Worm (Caenorhabditis elegans): ENCODE measurements around the gene F53F4.15.

F53F4.15 gene

DNA sequence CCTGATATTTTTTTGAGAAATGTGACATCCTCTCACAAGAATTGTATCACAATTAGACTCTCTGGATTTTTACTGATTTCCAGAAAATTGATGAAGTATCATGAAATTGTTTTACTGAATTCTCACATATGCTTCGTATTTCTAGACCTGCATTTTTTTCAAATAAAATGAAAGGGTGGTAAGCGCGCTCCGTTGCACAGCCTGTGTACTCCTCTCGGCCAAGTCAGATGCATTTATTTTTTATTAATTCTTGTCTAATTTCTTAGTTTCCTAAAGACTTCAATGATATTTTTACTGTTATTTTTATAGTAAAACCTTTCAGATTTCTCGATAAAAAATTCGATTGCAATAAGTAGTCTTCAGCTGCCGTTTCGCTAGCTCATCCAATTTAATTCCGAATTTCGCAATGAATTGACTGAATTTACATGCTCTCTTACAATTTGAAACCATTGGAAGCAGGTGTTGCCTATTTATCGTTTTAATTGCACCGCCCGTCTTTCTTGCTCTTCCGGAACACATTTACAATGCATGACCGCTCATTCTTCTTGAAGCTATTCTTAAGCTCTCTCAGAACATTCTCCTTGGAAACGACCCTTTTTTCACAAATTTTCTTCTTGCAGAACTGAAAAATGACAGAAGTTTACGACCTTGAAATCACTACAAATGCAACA is 29.1 kb upstream of the F53F4.15 start, which contains the start of gene tbcb-1:
TSS of gene tbcb-1 (plus strand) at position 621 of the 671 bp plus-strand sequence.
- TF ChIP-seq flt-1 (GFP tag; IDR thresholded peaks at IDR 0.05) (no peak), T22C8.4 (GFP tag; IDR thresholded peaks at IDR 0.05) (no peak), klf-2 (GFP tag; conservative IDR thresholded peaks at IDR 0.05) (no peak), ztf-29 (GFP tag; IDR thresholded peaks at IDR 0.05) (no peak), tab-1 (GFP tag; IDR thresholded peaks at IDR 0.05) (no peak), ref-1 (GFP tag; conservative IDR thresholded peaks at IDR 0.05) (no peak), med-1 (GFP tag; optimal IDR thresholded peaks at IDR 0.05; ENCODE audit: insufficient read depth) (no peak), ztf-23 (GFP tag; IDR thresholded peaks at IDR 0.05) (no peak), cog-1 (tag; optimal IDR thresholded peaks at IDR 0.05) (no peak)

DNA sequence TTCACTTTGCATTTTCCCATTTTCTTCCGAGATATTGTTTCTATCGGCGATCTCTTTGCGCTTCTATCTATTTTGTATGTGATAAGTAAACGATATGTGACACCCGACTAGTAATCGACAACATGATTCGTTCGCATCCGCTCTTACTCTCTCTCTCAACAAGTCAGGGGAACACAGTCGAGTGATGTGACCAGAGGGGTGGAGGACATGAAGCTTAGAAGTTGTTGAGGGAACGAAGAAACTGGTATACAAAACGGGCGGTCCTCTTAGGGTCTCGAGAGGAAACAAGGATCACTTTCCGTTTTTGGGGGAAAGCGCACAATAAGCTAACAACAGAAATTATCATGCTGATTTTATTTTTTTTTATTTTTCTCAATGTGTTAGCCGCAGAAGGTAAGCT is 27.7 kb upstream of the F53F4.15 start, which contains the start of gene F53F4.4:
TSS of gene F53F4.4 (plus strand) at position 301 of the 400 bp plus-strand sequence.
- no peak for TF ChIP-seq flt-1 (GFP tag; IDR thresholded peaks at IDR 0.05)
- no peak for TF ChIP-seq cog-1 (tag; optimal IDR thresholded peaks at IDR 0.05)
- TF ChIP-seq med-1 (GFP tag; optimal IDR thresholded peaks at IDR 0.05; ENCODE audit: insufficient read depth), result no peak
- TF ChIP-seq klf-2 (GFP tag; conservative IDR thresholded peaks at IDR 0.05), result no peak
- TF ChIP-seq T22C8.4 (GFP tag; IDR thresholded peaks at IDR 0.05), result no peak
- TF ChIP-seq ref-1 (GFP tag; conservative IDR thresholded peaks at IDR 0.05), result no peak
- no peak for TF ChIP-seq tab-1 (GFP tag; IDR thresholded peaks at IDR 0.05)

DNA sequence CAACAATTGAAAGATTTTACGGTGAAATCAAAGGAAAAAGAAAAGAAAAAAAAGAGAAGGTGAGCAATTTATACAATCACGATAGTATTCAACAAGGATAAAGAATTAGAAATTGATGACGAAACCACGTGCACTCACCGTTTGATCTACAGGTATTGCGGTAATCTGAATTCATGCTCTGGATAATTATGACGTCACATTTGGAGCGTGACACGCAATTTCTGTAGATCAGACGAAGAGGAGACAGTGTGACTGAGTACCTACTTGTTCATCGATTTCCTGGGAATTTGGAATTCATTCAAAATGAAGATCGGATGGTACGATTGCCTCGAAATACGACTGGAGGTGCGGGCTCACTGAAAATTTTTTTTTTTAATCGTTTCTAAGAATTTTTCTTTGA is 22.4 kb upstream of the F53F4.15 start:
- TF ChIP-seq ztf-29 (GFP tag; IDR thresholded peaks at IDR 0.05) (no peak), ref-1 (GFP tag; conservative IDR thresholded peaks at IDR 0.05) (no peak), med-1 (GFP tag; optimal IDR thresholded peaks at IDR 0.05; ENCODE audit: insufficient read depth) (no peak), tab-1 (GFP tag; IDR thresholded peaks at IDR 0.05) (no peak), T22C8.4 (GFP tag; IDR thresholded peaks at IDR 0.05) (no peak), klf-2 (GFP tag; conservative IDR thresholded peaks at IDR 0.05) (no peak), cog-1 (tag; optimal IDR thresholded peaks at IDR 0.05) (no peak), ztf-23 (GFP tag; IDR thresholded peaks at IDR 0.05) (no peak), flt-1 (GFP tag; IDR thresholded peaks at IDR 0.05) (no peak)

DNA sequence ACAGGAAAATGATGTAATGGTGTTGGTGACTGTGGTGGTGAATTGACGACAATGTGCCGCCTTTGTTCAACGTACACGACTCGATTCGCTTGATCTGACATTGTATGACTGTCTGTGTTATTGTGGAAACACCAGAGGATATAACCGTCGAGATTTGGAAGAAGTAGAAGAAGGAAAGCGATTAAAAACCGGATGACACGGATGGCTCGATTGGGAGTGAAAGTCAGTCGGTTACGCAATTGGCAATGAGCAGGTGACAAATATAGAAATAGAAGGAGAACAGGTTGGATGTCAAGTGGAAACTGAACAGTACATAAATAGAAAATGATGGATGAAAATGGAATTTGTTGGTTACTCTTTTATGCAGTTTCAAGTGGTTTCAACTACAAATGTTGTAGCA is 19.9 kb upstream of the F53F4.15 start, which contains the start of gene rdy-2:
TSS of gene rdy-2 (minus strand) at position 101 of the 400 bp plus-strand sequence.
- TF ChIP-seq tab-1 (GFP tag; IDR thresholded peaks at IDR 0.05), result no peak
- no peak for TF ChIP-seq ztf-23 (GFP tag; IDR thresholded peaks at IDR 0.05)
- no peak for TF ChIP-seq T22C8.4 (GFP tag; IDR thresholded peaks at IDR 0.05)
- TF ChIP-seq ztf-29 (GFP tag; IDR thresholded peaks at IDR 0.05), result no peak
- TF ChIP-seq ref-1 (GFP tag; conservative IDR thresholded peaks at IDR 0.05), result no peak
- TF ChIP-seq cog-1 (tag; optimal IDR thresholded peaks at IDR 0.05), result no peak
- TF ChIP-seq med-1 (GFP tag; optimal IDR thresholded peaks at IDR 0.05; ENCODE audit: insufficient read depth), result no peak
- TF ChIP-seq flt-1 (GFP tag; IDR thresholded peaks at IDR 0.05), result no peak
- TF ChIP-seq klf-2 (GFP tag; conservative IDR thresholded peaks at IDR 0.05), result no peak

- TF ChIP-seq ref-1 (GFP tag; conservative IDR thresholded peaks at IDR 0.05), result no peak
Measured at ce11 chrV:13606651-13607242, 14.0 kb upstream of the F53F4.15 start, which contains the start of gene fmo-4. TSS of gene fmo-4 (minus strand) at chrV:13606701.

DNA sequence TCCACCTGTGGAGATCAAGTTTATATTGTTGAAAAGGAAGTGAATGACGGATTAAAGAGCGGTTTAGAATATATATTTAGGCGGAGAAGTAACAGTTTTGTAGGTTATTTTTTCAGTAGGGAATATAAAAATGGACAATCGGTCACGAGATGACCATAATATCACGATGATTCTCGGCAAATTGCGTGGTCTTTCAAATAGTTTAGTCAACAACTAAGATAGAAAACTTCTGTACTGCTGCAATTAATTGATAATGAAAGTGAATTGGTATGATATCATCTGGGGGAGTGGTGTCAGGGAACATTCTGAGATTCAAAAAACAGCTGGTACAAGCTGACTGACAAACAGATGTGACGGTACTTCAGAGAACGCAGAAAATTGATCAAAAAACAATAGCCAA is 12.3 kb upstream of the F53F4.15 start:
- TF ChIP-seq ztf-23 (GFP tag; IDR thresholded peaks at IDR 0.05) (no peak), med-1 (GFP tag; optimal IDR thresholded peaks at IDR 0.05; ENCODE audit: insufficient read depth) (no peak), tab-1 (GFP tag; IDR thresholded peaks at IDR 0.05) (no peak), ztf-29 (GFP tag; IDR thresholded peaks at IDR 0.05) (no peak), klf-2 (GFP tag; conservative IDR thresholded peaks at IDR 0.05) (no peak), ref-1 (GFP tag; conservative IDR thresholded peaks at IDR 0.05) (no peak), flt-1 (GFP tag; IDR thresholded peaks at IDR 0.05) (no peak)

DNA sequence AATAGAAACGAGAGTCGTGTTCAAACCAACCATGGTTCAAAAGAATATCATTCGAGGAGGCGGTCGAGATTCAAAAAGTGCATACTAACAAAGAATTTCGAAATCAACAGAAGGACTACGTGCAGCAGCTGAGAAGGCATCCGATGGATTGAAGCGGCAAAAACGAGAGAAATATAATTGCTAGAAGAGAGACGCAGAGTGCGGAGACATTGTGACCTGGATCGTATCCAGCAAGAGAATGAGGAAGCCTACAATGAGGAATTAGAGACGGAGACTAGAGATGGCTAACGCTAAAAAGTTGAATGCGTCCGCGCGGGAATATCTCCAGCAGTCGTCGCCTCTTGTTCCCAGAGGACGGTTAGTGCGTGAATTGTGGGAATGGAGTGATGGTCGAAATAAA is 11.0 kb upstream of the F53F4.15 start:
- TF ChIP-seq T22C8.4 (GFP tag; IDR thresholded peaks at IDR 0.05), result no peak
- no peak for TF ChIP-seq ztf-29 (GFP tag; IDR thresholded peaks at IDR 0.05)
- TF ChIP-seq klf-2 (GFP tag; conservative IDR thresholded peaks at IDR 0.05), result no peak
- TF ChIP-seq tab-1 (GFP tag; IDR thresholded peaks at IDR 0.05), result no peak
- TF ChIP-seq ztf-23 (GFP tag; IDR thresholded peaks at IDR 0.05), result no peak
- TF ChIP-seq cog-1 (tag; optimal IDR thresholded peaks at IDR 0.05), result no peak
- TF ChIP-seq med-1 (GFP tag; optimal IDR thresholded peaks at IDR 0.05; ENCODE audit: insufficient read depth), result no peak
- no peak for TF ChIP-seq flt-1 (GFP tag; IDR thresholded peaks at IDR 0.05)
- no peak for TF ChIP-seq ref-1 (GFP tag; conservative IDR thresholded peaks at IDR 0.05)

ce11 chrV:13611782-13612181 is 9.0 kb upstream of the F53F4.15 start, which contains the start of gene spig-9:
TSS of gene spig-9 (minus strand) at chrV:13611882.
- no peak for TF ChIP-seq T22C8.4 (GFP tag; IDR thresholded peaks at IDR 0.05)
- no peak for TF ChIP-seq med-1 (GFP tag; optimal IDR thresholded peaks at IDR 0.05; ENCODE audit: insufficient read depth)

DNA sequence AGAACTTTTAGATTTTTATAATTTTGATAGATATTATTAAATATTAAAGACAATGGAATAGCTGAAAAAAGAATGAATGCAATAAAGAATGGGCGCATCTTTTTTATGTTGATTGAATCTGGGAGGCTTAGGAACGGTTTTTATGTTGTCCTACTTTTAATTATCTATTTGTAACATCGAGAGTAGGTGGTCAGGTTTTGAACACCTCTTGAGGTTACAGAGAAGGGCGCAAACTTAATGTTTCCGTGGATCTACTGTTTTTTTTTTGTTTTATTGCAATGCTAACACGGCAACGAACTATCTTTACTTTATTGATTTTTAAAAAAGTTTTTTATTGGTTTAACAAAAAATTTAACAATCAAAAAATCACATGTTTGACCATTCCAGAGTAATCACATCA is 6.9 kb upstream of the F53F4.15 start, which contains the start of gene F53F4.7:
TSS of gene F53F4.7 (minus strand) at position 101 of the 400 bp plus-strand sequence.
- TF ChIP-seq klf-2 (GFP tag; conservative IDR thresholded peaks at IDR 0.05) (no peak), tab-1 (GFP tag; IDR thresholded peaks at IDR 0.05) (no peak), med-1 (GFP tag; optimal IDR thresholded peaks at IDR 0.05; ENCODE audit: insufficient read depth) (no peak), flt-1 (GFP tag; IDR thresholded peaks at IDR 0.05) (no peak), ztf-29 (GFP tag; IDR thresholded peaks at IDR 0.05) (no peak), T22C8.4 (GFP tag; IDR thresholded peaks at IDR 0.05) (no peak), cog-1 (tag; optimal IDR thresholded peaks at IDR 0.05) (no peak), ztf-23 (GFP tag; IDR thresholded peaks at IDR 0.05) (no peak), ref-1 (GFP tag; conservative IDR thresholded peaks at IDR 0.05) (no peak)

- TF ChIP-seq cog-1 (tag; optimal IDR thresholded peaks at IDR 0.05) (no peak), klf-2 (GFP tag; conservative IDR thresholded peaks at IDR 0.05) (no peak), ztf-29 (GFP tag; IDR thresholded peaks at IDR 0.05) (no peak), ztf-23 (GFP tag; IDR thresholded peaks at IDR 0.05) (no peak), tab-1 (GFP tag; IDR thresholded peaks at IDR 0.05) (no peak), flt-1 (GFP tag; IDR thresholded peaks at IDR 0.05) (no peak), ref-1 (GFP tag; conservative IDR thresholded peaks at IDR 0.05) (no peak), T22C8.4 (GFP tag; IDR thresholded peaks at IDR 0.05) (no peak), med-1 (GFP tag; optimal IDR thresholded peaks at IDR 0.05; ENCODE audit: insufficient read depth) (no peak)
Measured at ce11 chrV:13619752-13620151, 1.0 kb upstream of the F53F4.15 start, which contains the start of gene srd-11. TSS of gene srd-11 (minus strand) at chrV:13619852.

Data from whole organism, midembryonic.